Fruit fly (Drosophila melanogaster) whole organism, embryonic: ENCODE results near the gene CG13928.
A peak's percentile ranks its signal among the peaks of the same experiment; 100 is the strongest.

Experiments used
- BEAF-32 ChIP-seq: fragments of 200-800 bp; sonication (Bioruptor generic); optimal IDR thresholded peaks from 3 replicates; lab custom pipeline; 2017; ENCODE audit warnings: missing biosample characterization, missing genetic modification characterization, mild to moderate bottlenecking, moderate library complexity, missing genetic modification reagents
- CG11085 ChIP-seq: fragments of 200-800 bp; sonication (Bioruptor generic); IDR thresholded peaks from 2 replicates; pipeline ENCODE4 v1.3.6; 2022; ENCODE audit warnings: missing biosample characterization, missing genetic modification characterization
- CG11247 ChIP-seq: fragments of 200-800 bp; sonication (Bioruptor generic); IDR thresholded peaks from 2 replicates; pipeline ENCODE4 v1.3.6; 2022; ENCODE audit warnings: missing biosample characterization, missing genetic modification characterization
- CG12299 ChIP-seq: fragments of 200-800 bp; sonication (Bioruptor generic); optimal IDR thresholded peaks from 2 replicates; lab custom pipeline; 2018; ENCODE audit warnings: missing biosample characterization, mild to moderate bottlenecking, missing genetic modification characterization
- CG12659 ChIP-seq: fragments of 200-800 bp; sonication (Bioruptor generic); optimal IDR thresholded peaks from 3 replicates; lab custom pipeline; 2017; ENCODE audit warnings: mild to moderate bottlenecking, missing biosample characterization, missing genetic modification reagents, missing genetic modification characterization
- CG13287 ChIP-seq: fragments of 200-800 bp; sonication (Bioruptor generic); IDR thresholded peaks from 2 replicates; pipeline ENCODE4 v1.3.6; 2022; ENCODE audit warnings: missing biosample characterization, missing genetic modification characterization; ENCODE audit not compliant: partially characterized antibody
- CG14441 ChIP-seq: fragments of 200-800 bp; sonication (Bioruptor generic); IDR thresholded peaks from 2 replicates; pipeline ENCODE4 v1.3.6; 2022; ENCODE audit warnings: missing biosample characterization, missing genetic modification characterization
- CG1603 ChIP-seq: fragments of 200-800 bp; sonication (Bioruptor generic); optimal IDR thresholded peaks from 2 replicates; lab custom pipeline; 2019; ENCODE audit warnings: missing biosample characterization, mild to moderate bottlenecking, missing genetic modification characterization, moderate library complexity
- CG1647 ChIP-seq: fragments of 200-800 bp; sonication (Bioruptor generic); optimal IDR thresholded peaks from 3 replicates; lab custom pipeline; 2016; ENCODE audit warnings: missing biosample characterization, missing genetic modification characterization
- CG16815 ChIP-seq: fragments of 200-800 bp; sonication (Bioruptor generic); optimal IDR thresholded peaks from 3 replicates; lab custom pipeline; 2017; ENCODE audit warnings: missing biosample characterization, mild to moderate bottlenecking, missing genetic modification characterization
- CG18599 ChIP-seq: fragments of 200-800 bp; sonication (Bioruptor generic); optimal IDR thresholded peaks from 3 replicates; lab custom pipeline; 2017; ENCODE audit warnings: missing biosample characterization, missing genetic modification characterization, mild to moderate bottlenecking, moderate library complexity, missing genetic modification reagents
- CG3065 ChIP-seq: fragments of 200-800 bp; sonication (Bioruptor generic); optimal IDR thresholded peaks from 2 replicates; lab custom pipeline; 2016; ENCODE audit warnings: missing biosample characterization, missing genetic modification characterization
- CG33557 ChIP-seq: fragments of 200-800 bp; sonication (Bioruptor generic); optimal IDR thresholded peaks from 2 replicates; lab custom pipeline; 2019; ENCODE audit warnings: missing biosample characterization, mild to moderate bottlenecking, missing genetic modification characterization, moderate library complexity
- CG3407 ChIP-seq: fragments of 200-800 bp; sonication (Bioruptor generic); optimal IDR thresholded peaks from 2 replicates; lab custom pipeline; 2018; ENCODE audit warnings: missing biosample characterization, mild to moderate bottlenecking, missing genetic modification characterization
- CG4360 ChIP-seq: fragments of 200-800 bp; sonication (Bioruptor generic); IDR thresholded peaks from 2 replicates; pipeline ENCODE4 v1.3.6; 2022; ENCODE audit warnings: missing biosample characterization, missing genetic modification characterization
- CG6689 ChIP-seq: fragments of 200-800 bp; sonication (Bioruptor generic); IDR thresholded peaks from 2 replicates; pipeline ENCODE4 v1.3.6; 2022; ENCODE audit warnings: missing biosample characterization, missing genetic modification characterization
- CG7745 ChIP-seq: fragments of 200-800 bp; sonication (Bioruptor generic); optimal IDR thresholded peaks from 2 replicates; lab custom pipeline; 2018; ENCODE audit warnings: missing biosample characterization, mild to moderate bottlenecking, missing genetic modification characterization, moderate library complexity
- CG8359 ChIP-seq: fragments of 200-800 bp; sonication (Bioruptor generic); optimal IDR thresholded peaks from 2 replicates; lab custom pipeline; 2017; ENCODE audit warnings: missing biosample characterization, mild to moderate bottlenecking, missing genetic modification characterization, borderline replicate concordance
- CG8388 ChIP-seq: fragments of 200-800 bp; sonication (Bioruptor generic); optimal IDR thresholded peaks from 2 replicates; lab custom pipeline; 2019; ENCODE audit warnings: missing biosample characterization, mild to moderate bottlenecking, missing genetic modification characterization, moderate library complexity
- CG8924 ChIP-seq: fragments of 200-800 bp; optimal IDR thresholded peaks from 3 replicates; lab custom pipeline; 2019; ENCODE audit warnings: missing biosample characterization, mild to moderate bottlenecking, missing genetic modification characterization, moderate library complexity
- CG8944 ChIP-seq: fragments of 200-800 bp; sonication (Bioruptor generic); optimal IDR thresholded peaks from 3 replicates; lab custom pipeline; 2016; ENCODE audit warnings: missing biosample characterization, missing genetic modification characterization
- CG9437 ChIP-seq: fragments of 200-800 bp; sonication (Bioruptor generic); optimal IDR thresholded peaks from 2 replicates; lab custom pipeline; 2018; ENCODE audit warnings: missing biosample characterization, mild to moderate bottlenecking, missing genetic modification characterization
- Dfd ChIP-seq, 2 experiments: fragments of >200 bp; optimal IDR thresholded peaks; 2 replicates each; lab custom pipeline; 2017; ENCODE audit warnings: missing biosample characterization in 2 of 2, missing genetic modification characterization in 2 of 2
- ERR ChIP-seq: fragments of 200-800 bp; sonication (Bioruptor generic); optimal IDR thresholded peaks from 2 replicates; lab custom pipeline; 2016; ENCODE audit warnings: missing biosample characterization, missing genetic modification characterization
- Gsc ChIP-seq: fragments of 200-800 bp; sonication (Bioruptor generic); IDR thresholded peaks from 2 replicates; pipeline ENCODE4 v1.3.6; 2022; ENCODE audit warnings: missing biosample characterization, missing genetic modification characterization
- HLH54F ChIP-seq: fragments of 200-800 bp; sonication (Bioruptor generic); optimal IDR thresholded peaks from 3 replicates; lab custom pipeline; 2016; ENCODE audit warnings: missing biosample characterization, missing genetic modification characterization
- Hsf ChIP-seq: fragments of 200-800 bp; sonication (Bioruptor generic); optimal IDR thresholded peaks from 3 replicates; lab custom pipeline; 2016; ENCODE audit warnings: missing biosample characterization, missing genetic modification characterization
- MBD-R2 ChIP-seq: fragments of 200-800 bp; sonication (Bioruptor generic); IDR thresholded peaks from 2 replicates; pipeline ENCODE4 v1.3.6; 2022; ENCODE audit warnings: missing biosample characterization, missing genetic modification characterization
- PHDP ChIP-seq: fragments of 200-800 bp; sonication (Bioruptor generic); optimal IDR thresholded peaks from 3 replicates; lab custom pipeline; 2018; ENCODE audit warnings: missing biosample characterization, mild to moderate bottlenecking, missing genetic modification characterization, moderate library complexity
- Sox100B ChIP-seq: fragments of 200-800 bp; sonication (Bioruptor generic); optimal IDR thresholded peaks from 3 replicates; lab custom pipeline; 2018; ENCODE audit warnings: missing biosample characterization, mild to moderate bottlenecking, missing genetic modification characterization
- bab2 ChIP-seq: fragments of 200-800 bp; sonication (Bioruptor generic); optimal IDR thresholded peaks from 2 replicates; lab custom pipeline; 2016; ENCODE audit warnings: missing biosample characterization, missing genetic modification characterization
- bbx ChIP-seq: fragments of 200-800 bp; sonication (Bioruptor generic); IDR thresholded peaks from 2 replicates; pipeline ENCODE4 v1.3.6; 2022; ENCODE audit warnings: missing biosample characterization, missing genetic modification characterization; ENCODE audit not compliant: partially characterized antibody
- bcd ChIP-seq: fragments of 200-800 bp; sonication (Bioruptor generic); optimal IDR thresholded peaks from 2 replicates; lab custom pipeline; 2017; ENCODE audit warnings: missing biosample characterization, mild to moderate bottlenecking, missing genetic modification characterization
- esg ChIP-seq: fragments of 200-800 bp; sonication (Bioruptor generic); conservative IDR thresholded peaks from 2 replicates; pipeline ENCODE4 v1.3.6; 2022; ENCODE audit warnings: missing biosample characterization, missing genetic modification characterization
- fd64A ChIP-seq: fragments of 200-800 bp; sonication (Bioruptor generic); optimal IDR thresholded peaks from 3 replicates; lab custom pipeline; 2018; ENCODE audit warnings: missing biosample characterization, mild to moderate bottlenecking, missing genetic modification characterization
- ftz-f1 ChIP-seq: fragments of 200-800 bp; sonication (Bioruptor generic); optimal IDR thresholded peaks from 2 replicates; lab custom pipeline; 2016; ENCODE audit warnings: missing biosample characterization, missing genetic modification characterization
- gro ChIP-seq: fragments of 200-800 bp; sonication (Bioruptor generic); optimal IDR thresholded peaks from 2 replicates; lab custom pipeline; 2016; ENCODE audit warnings: missing biosample characterization, missing genetic modification characterization
- gsb ChIP-seq: fragments of 200-800 bp; sonication (Bioruptor generic); IDR thresholded peaks from 2 replicates; pipeline ENCODE4 v1.3.6; 2022; ENCODE audit warnings: missing biosample characterization, missing genetic modification characterization
- gsb-n ChIP-seq: fragments of 200-800 bp; sonication (Bioruptor generic); optimal IDR thresholded peaks from 3 replicates; lab custom pipeline; 2018; ENCODE audit warnings: missing biosample characterization, mild to moderate bottlenecking, missing genetic modification characterization
- kah ChIP-seq: fragments of 200-800 bp; sonication (Bioruptor generic); optimal IDR thresholded peaks from 2 replicates; lab custom pipeline; 2018; ENCODE audit warnings: missing biosample characterization, mild to moderate bottlenecking, missing genetic modification characterization
- knrl ChIP-seq: fragments of 200-800 bp; sonication (Bioruptor generic); IDR thresholded peaks from 3 replicates; pipeline ENCODE4 v1.3.6; 2022; ENCODE audit warnings: missing biosample characterization, missing genetic modification characterization; ENCODE audit not compliant: partially characterized antibody
- lov ChIP-seq, 2 experiments: fragments of 200-800 bp in 1 of 2; fragments of >200 bp in 1 of 2; sonication (Bioruptor generic) in 1 of 2; IDR thresholded peaks in 1 of 2; optimal IDR thresholded peaks in 1 of 2; 2 replicates in 1 of 2; 3 replicates in 1 of 2; pipeline versions ENCODE4 v1.3.6 to Lab custom; 2017 to 2022; ENCODE audit warnings: missing biosample characterization in 1 of 2, missing genetic modification characterization in 1 of 2
- pfk ChIP-seq: fragments of 200-800 bp; sonication (Bioruptor generic); optimal IDR thresholded peaks from 2 replicates; lab custom pipeline; 2018; ENCODE audit warnings: missing biosample characterization, mild to moderate bottlenecking, missing genetic modification characterization, moderate library complexity
- pita ChIP-seq: fragments of 200-800 bp; sonication (Bioruptor generic); optimal IDR thresholded peaks from 2 replicates; lab custom pipeline; 2017; ENCODE audit warnings: missing biosample characterization, mild to moderate bottlenecking, missing genetic modification characterization
- run ChIP-seq: fragments of 200-800 bp; sonication (Bioruptor generic); optimal IDR thresholded peaks from 3 replicates; lab custom pipeline; 2018; ENCODE audit warnings: missing biosample characterization, mild to moderate bottlenecking, missing genetic modification characterization
- sr ChIP-seq: fragments of 200-800 bp; sonication (Bioruptor generic); IDR thresholded peaks from 3 replicates; pipeline ENCODE4 v1.3.6; 2022; ENCODE audit warnings: missing biosample characterization, missing genetic modification characterization
- stc ChIP-seq: fragments of 200-800 bp; sonication (Bioruptor generic); IDR thresholded peaks from 2 replicates; pipeline ENCODE4 v1.3.6; 2022; ENCODE audit warnings: missing biosample characterization, missing genetic modification characterization
- sug ChIP-seq: fragments of 200-800 bp; optimal IDR thresholded peaks from 2 replicates; lab custom pipeline; 2019; ENCODE audit warnings: missing biosample characterization, mild to moderate bottlenecking, missing genetic modification characterization, moderate library complexity
- tll ChIP-seq, 2 experiments: fragments of 200-800 bp in 1 of 2; fragments of >200 bp in 1 of 2; sonication (Bioruptor generic) in 1 of 2; optimal IDR thresholded peaks; 2 replicates each; lab custom pipeline; 2017 to 2019; ENCODE audit warnings: missing biosample characterization in 2 of 2, missing genetic modification characterization in 2 of 2, mild to moderate bottlenecking in 1 of 2, moderate library complexity in 1 of 2

CG13928 gene

DNA sequence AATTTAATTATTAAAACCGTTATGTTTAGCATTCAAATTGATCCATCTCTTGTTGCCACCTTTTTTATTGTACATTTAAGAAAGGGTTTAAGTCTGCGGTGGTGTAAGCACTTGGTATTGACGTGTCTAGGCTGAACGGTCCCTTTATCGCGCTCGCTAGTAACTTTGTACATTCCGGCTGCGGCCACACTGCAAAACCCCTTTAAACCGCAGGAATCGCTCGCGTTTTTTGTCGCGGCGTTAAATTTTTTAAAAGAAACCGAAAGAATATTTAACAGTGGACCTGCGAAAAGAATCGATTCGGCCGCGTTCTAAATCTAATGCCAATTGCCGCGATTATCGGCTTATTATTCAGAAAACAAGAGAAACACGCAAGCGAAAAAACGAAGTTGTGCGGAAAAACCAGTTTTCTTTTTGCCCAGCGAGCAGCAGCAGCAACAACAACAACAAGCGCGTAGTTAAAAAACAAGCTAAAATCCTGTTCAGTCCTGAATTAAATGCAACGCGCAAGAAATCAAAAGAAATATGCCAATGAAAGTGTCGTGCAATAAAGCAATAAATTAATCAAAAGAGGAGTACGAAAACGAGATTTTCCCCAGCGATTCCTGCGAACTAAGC, 51.6 kb downstream of the CG13928 start, which contains the start of gene CG13917 (continued):
- peak; percentile 30 for TF ChIP-seq bcd (GFP tag; lab: Kevin White, UChicago)
- no peak for TF ChIP-seq CG11085 (GFP tag; lab: Robert Waterston, UW)
- no peak for TF ChIP-seq CG18599 (GFP tag; lab: Kevin White, UChicago)
- TF ChIP-seq CG1647 (GFP tag; lab: Kevin White, UChicago), result no peak
- TF ChIP-seq CG8924 (tag; lab: Kevin White, UChicago), result no peak
- no peak for TF ChIP-seq HLH54F (GFP tag; lab: Kevin White, UChicago)
- peak; percentile 48 for TF ChIP-seq CG12659
- no peak for TF ChIP-seq CG8388 (GFP tag; lab: Kevin White, UChicago)
- no peak for TF ChIP-seq ERR (GFP tag; lab: Kevin White, UChicago)
- no peak for TF ChIP-seq bab2 (GFP tag; lab: Kevin White, UChicago)
- TF ChIP-seq pfk (GFP tag; lab: Kevin White, UChicago), result no peak
- TF ChIP-seq CG8359 (GFP tag; lab: Kevin White, UChicago), result peak; percentile 100
- TF ChIP-seq CG4360 (GFP tag; lab: Robert Waterston, UW), result peak; percentile 88
- no peak for TF ChIP-seq Gsc (GFP tag; lab: Robert Waterston, UW)
- no peak for TF ChIP-seq PHDP (tag; lab: Kevin White, UChicago)
- no peak for TF ChIP-seq lov (optimal IDR thresholded peaks at IDR 0.05; lab: Kevin White, UChicago)
- no peak for TF ChIP-seq lov (GFP tag; IDR thresholded peaks at IDR 0.05; lab: Robert Waterston, UW)
- peak; percentile 66 for TF ChIP-seq CG1603 (tag; lab: Kevin White, UChicago)
- peak; percentile 22; the same call in 1 of the 2 replicates for TF ChIP-seq CG14441 (GFP tag; lab: Robert Waterston, UW)
- no peak for TF ChIP-seq gro (GFP tag; lab: Kevin White, UChicago)
- no peak for TF ChIP-seq CG33557 (GFP tag; lab: Kevin White, UChicago)
- peak; percentile 55; the same call in 1 of the 2 replicates for TF ChIP-seq CG13287 (GFP tag; lab: Robert Waterston, UW)
- no peak for TF ChIP-seq esg (GFP tag; lab: Robert Waterston, UW)
- TF ChIP-seq sug (tag; lab: Kevin White, UChicago), result no peak
- TF ChIP-seq BEAF-32 (GFP tag; lab: Kevin White, UChicago), result peak; percentile 34
- TF ChIP-seq tll (GFP tag; optimal IDR thresholded peaks at IDR 0.05; lab: Kevin White, UChicago), result no peak
- peak; percentile 41 for TF ChIP-seq CG12299 (tag; lab: Kevin White, UChicago)
- no peak for TF ChIP-seq Dfd (GFP tag; optimal IDR thresholded peaks at IDR 0.05; lab: Kevin White, UChicago)
- TF ChIP-seq stc, result peak; percentile 18; the same call in 1 of the 2 replicates
- no peak for TF ChIP-seq gsb-n (tag; lab: Kevin White, UChicago)
- TF ChIP-seq Hsf (GFP tag; lab: Kevin White, UChicago), result no peak
- no peak for TF ChIP-seq CG16815 (GFP tag; lab: Kevin White, UChicago)
- no peak for TF ChIP-seq gsb (GFP tag; lab: Robert Waterston, UW)
- TF ChIP-seq CG7745, result no peak
- peak; percentile 65 for TF ChIP-seq pita (GFP tag; lab: Kevin White, UChicago)
- no peak for TF ChIP-seq CG3407 (GFP tag; lab: Kevin White, UChicago)
- TF ChIP-seq knrl (GFP tag; lab: Robert Waterston, UW), result peak; percentile 21; the same call in 1 of the 3 replicates
- no peak for TF ChIP-seq CG9437 (GFP tag; lab: Kevin White, UChicago)
- TF ChIP-seq CG3065 (GFP tag; lab: Kevin White, UChicago), result no peak
- TF ChIP-seq CG8944 (GFP tag; lab: Kevin White, UChicago), result no peak
- no peak for TF ChIP-seq ftz-f1
- TF ChIP-seq Sox100B (GFP tag; lab: Kevin White, UChicago), result no peak
- peak; percentile 25 for TF ChIP-seq run
- no peak for TF ChIP-seq CG6689 (GFP tag; lab: Robert Waterston, UW)
- no peak for TF ChIP-seq kah (GFP tag; lab: Kevin White, UChicago)
- TF ChIP-seq CG11247 (GFP tag; lab: Robert Waterston, UW), result no peak
- peak; percentile 65 for TF ChIP-seq MBD-R2 (GFP tag; lab: Robert Waterston, UW)
- TF ChIP-seq bbx (GFP tag; lab: Robert Waterston, UW), result peak; percentile 64
- TF ChIP-seq fd64A (GFP tag; lab: Kevin White, UChicago), result no peak
- no peak for TF ChIP-seq sr
